Worm (Caenorhabditis elegans) whole organism, mixed stage, embryonic: Measurements from ENCODE around the gene efhc-1.

Experiments
- blmp-1 ChIP-seq: fragments of 150-350 bp; optimal IDR thresholded peaks from 2 replicates; lab custom pipeline; 2014; ENCODE audit warnings: missing biosample characterization, missing genetic modification characterization
- lin-13 ChIP-seq: fragments of 150-350 bp; optimal IDR thresholded peaks from 2 replicates; lab custom pipeline; 2014; ENCODE audit warnings: missing biosample characterization, missing genetic modification characterization
- mab-5 ChIP-seq: fragments of 150-350 bp; optimal IDR thresholded peaks from 2 replicates; lab custom pipeline; 2014; ENCODE audit warnings: missing biosample characterization, missing genetic modification characterization
- mep-1 ChIP-seq: fragments of 150-350 bp; optimal IDR thresholded peaks from 2 replicates; lab custom pipeline; 2017; ENCODE audit warnings: missing biosample characterization, missing genetic modification reagents, missing genetic modification characterization, inconsistent platforms
- nhr-12 ChIP-seq: fragments of 150-350 bp; optimal IDR thresholded peaks from 2 replicates; lab custom pipeline; 2014; ENCODE audit warnings: missing biosample characterization, missing genetic modification characterization
- nhr-237 ChIP-seq: fragments of 150-350 bp; optimal IDR thresholded peaks from 2 replicates; lab custom pipeline; 2014; ENCODE audit warnings: missing biosample characterization, missing genetic modification characterization
- snpc-4 ChIP-seq: fragments of 150-350 bp; optimal IDR thresholded peaks from 2 replicates; lab custom pipeline; 2014; ENCODE audit warnings: missing biosample characterization, missing genetic modification characterization
- unc-39 ChIP-seq: fragments of 150-350 bp; optimal IDR thresholded peaks from 2 replicates; lab custom pipeline; 2014; ENCODE audit warnings: missing biosample characterization, missing genetic modification characterization
- unc-62 ChIP-seq: fragments of 150-350 bp; optimal IDR thresholded peaks from 2 replicates; lab custom pipeline; 2014; ENCODE audit warnings: missing biosample characterization, missing genetic modification reagents, missing genetic modification characterization
- zip-8 ChIP-seq: fragments of 150-350 bp; optimal IDR thresholded peaks from 2 replicates; lab custom pipeline; 2014; ENCODE audit warnings: missing biosample characterization, missing genetic modification characterization
- ztf-11 ChIP-seq: fragments of 150-350 bp; optimal IDR thresholded peaks from 2 replicates; lab custom pipeline; 2014; ENCODE audit warnings: missing biosample characterization, missing genetic modification characterization

DNA sequence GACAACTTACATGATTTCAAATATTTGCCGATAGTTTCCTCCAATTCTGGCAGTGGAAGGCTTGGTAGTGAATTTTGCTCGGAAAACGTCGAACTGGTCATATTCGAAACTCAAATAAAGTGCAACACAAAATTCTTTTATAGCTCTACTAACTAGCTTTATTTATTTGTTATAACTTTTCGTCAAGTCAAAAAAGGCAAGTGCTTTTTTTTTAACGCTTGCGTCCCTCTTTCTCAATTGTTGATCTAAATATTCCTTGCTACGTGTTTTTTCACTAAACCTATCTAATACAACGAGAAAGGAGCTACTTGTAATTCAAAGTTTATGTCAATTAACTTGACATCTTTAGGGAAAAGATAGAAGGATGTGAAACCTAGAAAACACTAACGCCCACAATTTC is 47.8 kb upstream of the efhc-1 start, which contains the start of gene F41E7.6:
- TF ChIP-seq blmp-1 (tag; lab: Kevin White, UChicago) (no peak), ztf-11 (tag; lab: Kevin White, UChicago) (no peak), nhr-237 (tag; lab: Kevin White, UChicago) (no peak), unc-62 (no peak), mep-1 (tag; lab: Kevin White, UChicago) (no peak), zip-8 (tag; lab: Kevin White, UChicago) (no peak), lin-13 (no peak), mab-5 (tag; lab: Kevin White, UChicago) (no peak), snpc-4 (tag; lab: Kevin White, UChicago) (no peak), unc-39 (tag; lab: Kevin White, UChicago) (no peak), nhr-12 (tag; lab: Kevin White, UChicago) (no peak)
